Fruit fly (Drosophila melanogaster): ENCODE data around the gene bdwf.

The bdwf gene

dm6 chr3R:17079859-17080255, 36.9 kb upstream of the bdwf start, which contains the start of the genes Keap1 and kuk (continued):
- peak; percentile 62 for TF ChIP-seq CG2712 (tag; optimal IDR thresholded peaks at IDR 0.05)
- peak; percentile 99 for TF ChIP-seq CG10267 (tag; optimal IDR thresholded peaks at IDR 0.05)
- no peak for TF ChIP-seq nerfin-1 (tag; optimal IDR thresholded peaks at IDR 0.05)
- TF ChIP-seq z (GFP tag; IDR thresholded peaks at IDR 0.05), result no peak
- no peak for TF ChIP-seq Six4 (GFP tag; optimal IDR thresholded peaks at IDR 0.05)
- TF ChIP-seq CG18619 (GFP tag; optimal IDR thresholded peaks at IDR 0.05), result peak; percentile 20
- peak; percentile 79 for TF ChIP-seq lilli (GFP tag; optimal IDR thresholded peaks at IDR 0.05)
- TF ChIP-seq CG7963 (GFP tag; IDR thresholded peaks at IDR 0.05; ENCODE audit: partially characterized antibody), result no peak
- TF ChIP-seq CG17186 (GFP tag; optimal IDR thresholded peaks at IDR 0.05), result no peak
- peak; percentile 74 for TF ChIP-seq CG9932 (GFP tag; IDR thresholded peaks at IDR 0.05)
- peak; percentile 61 for TF ChIP-seq tna (GFP tag; IDR thresholded peaks at IDR 0.05; ENCODE audit: partially characterized antibody)
- no peak for TF ChIP-seq kay (GFP tag; optimal IDR thresholded peaks at IDR 0.05)
- no peak for TF ChIP-seq Sry-β (GFP tag; optimal IDR thresholded peaks at IDR 0.05)
- peak; percentile 23 for TF ChIP-seq CG16863 (GFP tag; optimal IDR thresholded peaks at IDR 0.05)
- TF ChIP-seq CG11696 (GFP tag; IDR thresholded peaks at IDR 0.05), result no peak
- TF ChIP-seq CG12236 (GFP tag; optimal IDR thresholded peaks at IDR 0.05), result no peak
- peak; percentile 50 for TF ChIP-seq D19B (GFP tag; optimal IDR thresholded peaks at IDR 0.05)
- TF ChIP-seq CG12391 (tag; optimal IDR thresholded peaks at IDR 0.05), result peak; percentile 79
- no peak for TF ChIP-seq CG8388 (GFP tag; optimal IDR thresholded peaks at IDR 0.05)
- TF ChIP-seq chn (GFP tag; optimal IDR thresholded peaks at IDR 0.05), result peak; percentile 50
- no peak for TF ChIP-seq peb (GFP tag; IDR thresholded peaks at IDR 0.05)
- TF ChIP-seq HLH54F (GFP tag; optimal IDR thresholded peaks at IDR 0.05), result peak; percentile 73
- TF ChIP-seq fd102C (GFP tag; optimal IDR thresholded peaks at IDR 0.05), result no peak
- TF ChIP-seq fd64A (GFP tag; optimal IDR thresholded peaks at IDR 0.05), result no peak
- peak; percentile 51 for TF ChIP-seq tx (GFP tag; optimal IDR thresholded peaks at IDR 0.05)
- no peak for TF ChIP-seq Doc2 (GFP tag; IDR thresholded peaks at IDR 0.05)
- peak; percentile 25 for TF ChIP-seq phol (tag; optimal IDR thresholded peaks at IDR 0.05)
- peak; percentile 37 for TF ChIP-seq Fer1 (GFP tag; optimal IDR thresholded peaks at IDR 0.05)
- TF ChIP-seq CG12299 (tag; optimal IDR thresholded peaks at IDR 0.05), result no peak
- TF ChIP-seq Med (GFP tag), result peak; percentile 89
- TF ChIP-seq Hey (tag; optimal IDR thresholded peaks at IDR 0.05), result no peak
- peak; percentile 65 to 71 for TF ChIP-seq dpn (GFP tag; optimal IDR thresholded peaks at IDR 0.05)
- TF ChIP-seq CG14441 (GFP tag; IDR thresholded peaks at IDR 0.05), result peak; percentile 57; the same call in 1 of the 2 replicates
- TF ChIP-seq bowl (GFP tag; IDR thresholded peaks at IDR 0.05), result no peak
- TF ChIP-seq Ada2b (GFP tag; IDR thresholded peaks at IDR 0.05), result peak; percentile 37; the same call in 1 of the 2 replicates
- TF ChIP-seq PHDP (tag; optimal IDR thresholded peaks at IDR 0.05), result peak; percentile 27
- TF ChIP-seq sens (GFP tag), result peak; percentile 89
- peak; percentile 84 for TF ChIP-seq CG42726 (GFP tag; IDR thresholded peaks at IDR 0.05; ENCODE audit: partially characterized antibody)
- no peak for TF ChIP-seq kah (GFP tag; optimal IDR thresholded peaks at IDR 0.05)
- TF ChIP-seq Scr (GFP tag; IDR thresholded peaks at IDR 0.05; ENCODE audit: partially characterized antibody), result peak; percentile 88
- TF ChIP-seq Dbx (GFP tag; IDR thresholded peaks at IDR 0.05), result peak; percentile 73
- TF ChIP-seq fd3F (GFP tag; optimal IDR thresholded peaks at IDR 0.05), result peak; percentile 37
- no peak for TF ChIP-seq Atf6 (GFP tag; IDR thresholded peaks at IDR 0.05)
- no peak for TF ChIP-seq tgo (GFP tag; IDR thresholded peaks at IDR 0.05)
- peak; percentile 63 for TF ChIP-seq fu2 (GFP tag; optimal IDR thresholded peaks at IDR 0.05)
- peak in 1 of 2 experiments; percentile 24 for TF ChIP-seq bsh (GFP tag; optimal IDR thresholded peaks at IDR 0.05)
- no peak for TF ChIP-seq CG15011 (GFP tag; optimal IDR thresholded peaks at IDR 0.05)
- TF ChIP-seq zfh2 (GFP tag; optimal IDR thresholded peaks at IDR 0.05), result peak; percentile 56
- TF ChIP-seq C15 (GFP tag; IDR thresholded peaks at IDR 0.05), result no peak
- TF ChIP-seq eve (GFP tag; optimal IDR thresholded peaks at IDR 0.05), result no peak
- TF ChIP-seq cg (GFP tag; optimal IDR thresholded peaks at IDR 0.05), result no peak
